Worm (Caenorhabditis elegans) whole organism, mixed stage, embryonic: ENCODE data around the gene str-5.
"Not testable (repeated sequence)": the region's sequence is repeated elsewhere in the genome, so short reads cannot be mapped to it uniquely, and the experiment has no call there.

ENCODE experiments used
- M03D4.4 ChIP-seq: sonication (generic microtip); optimal IDR thresholded peaks from 2 replicates; lab custom pipeline; 2017; ENCODE audit warnings: mild to moderate bottlenecking, missing genetic modification characterization, missing compliant biosample characterization
- bed-3 ChIP-seq: fragments of 200-800 bp; sonication (Bioruptor generic); optimal IDR thresholded peaks from 3 replicates; lab custom pipeline; 2018; ENCODE audit warnings: mild to moderate bottlenecking, missing genetic modification characterization, moderate library complexity, missing compliant biosample characterization
- blmp-1 ChIP-seq: fragments of 150-350 bp; optimal IDR thresholded peaks from 2 replicates; lab custom pipeline; 2014; ENCODE audit warnings: missing biosample characterization, missing genetic modification characterization
- ceh-39 ChIP-seq: fragments of 150-350 bp; optimal IDR thresholded peaks from 2 replicates; lab custom pipeline; 2014; ENCODE audit warnings: missing biosample characterization, missing genetic modification characterization
- ceh-43 ChIP-seq: fragments of 200-800 bp; sonication (Bioruptor generic); optimal IDR thresholded peaks from 2 replicates; lab custom pipeline; 2018; ENCODE audit warnings: mild to moderate bottlenecking, missing genetic modification characterization, moderate library complexity, missing compliant biosample characterization
- ceh-83 ChIP-seq: fragments of 200-800 bp; sonication (Bioruptor generic); optimal IDR thresholded peaks from 2 replicates; lab custom pipeline; 2018; ENCODE audit warnings: mild to moderate bottlenecking, missing genetic modification characterization, missing compliant biosample characterization
- ces-1 ChIP-seq: fragments of 150-350 bp; optimal IDR thresholded peaks from 2 replicates; lab custom pipeline; 2014; ENCODE audit warnings: missing biosample characterization, missing genetic modification reagents, missing genetic modification characterization
- drap-1 ChIP-seq: fragments of 200-800 bp; sonication (Bioruptor generic); optimal IDR thresholded peaks from 3 replicates; lab custom pipeline; 2018; ENCODE audit warnings: mild to moderate bottlenecking, missing genetic modification characterization, missing compliant biosample characterization
- elt-1 ChIP-seq: sonication (generic microtip); optimal IDR thresholded peaks from 2 replicates; lab custom pipeline; 2017; ENCODE audit warnings: missing genetic modification characterization, mild to moderate bottlenecking, missing compliant biosample characterization, antibody characterized with exemption, moderate library complexity, borderline replicate concordance; ENCODE audit not compliant: insufficient read depth
- elt-3 ChIP-seq: fragments of 150-350 bp; optimal IDR thresholded peaks from 2 replicates; lab custom pipeline; 2014; ENCODE audit warnings: missing biosample characterization, missing genetic modification characterization
- flh-1 ChIP-seq: fragments of 200-800 bp; sonication (Bioruptor generic); optimal IDR thresholded peaks from 2 replicates; lab custom pipeline; 2018; ENCODE audit warnings: mild to moderate bottlenecking, missing genetic modification characterization, moderate library complexity, missing compliant biosample characterization
- hlh-1 ChIP-seq: fragments of 150-350 bp; optimal IDR thresholded peaks from 2 replicates; lab custom pipeline; 2014; ENCODE audit warnings: missing biosample characterization, missing genetic modification reagents, missing genetic modification characterization
- lin-13 ChIP-seq: fragments of 150-350 bp; optimal IDR thresholded peaks from 2 replicates; lab custom pipeline; 2014; ENCODE audit warnings: missing biosample characterization, missing genetic modification characterization
- lin-32 ChIP-seq: fragments of 200-800 bp; sonication (Bioruptor generic); optimal IDR thresholded peaks from 2 replicates; lab custom pipeline; 2018; ENCODE audit warnings: mild to moderate bottlenecking, missing genetic modification characterization, missing compliant biosample characterization
- lsy-2 ChIP-seq: fragments of 150-350 bp; optimal IDR thresholded peaks from 2 replicates; lab custom pipeline; 2014; ENCODE audit warnings: missing biosample characterization, missing genetic modification characterization
- mab-5 ChIP-seq: fragments of 150-350 bp; optimal IDR thresholded peaks from 2 replicates; lab custom pipeline; 2014; ENCODE audit warnings: missing biosample characterization, missing genetic modification characterization
- mep-1 ChIP-seq: fragments of 150-350 bp; optimal IDR thresholded peaks from 2 replicates; lab custom pipeline; 2017; ENCODE audit warnings: missing biosample characterization, missing genetic modification reagents, missing genetic modification characterization, inconsistent platforms
- nhr-12 ChIP-seq: fragments of 150-350 bp; optimal IDR thresholded peaks from 2 replicates; lab custom pipeline; 2014; ENCODE audit warnings: missing biosample characterization, missing genetic modification characterization
- nhr-2 ChIP-seq: fragments of 150-350 bp; optimal IDR thresholded peaks from 2 replicates; lab custom pipeline; 2014; ENCODE audit warnings: missing biosample characterization, missing genetic modification characterization
- nhr-237 ChIP-seq: fragments of 150-350 bp; optimal IDR thresholded peaks from 2 replicates; lab custom pipeline; 2014; ENCODE audit warnings: missing biosample characterization, missing genetic modification characterization
- nhr-28 ChIP-seq: fragments of 150-350 bp; optimal IDR thresholded peaks from 2 replicates; lab custom pipeline; 2014; ENCODE audit warnings: missing biosample characterization, missing genetic modification characterization
- nhr-76 ChIP-seq: sonication (generic microtip); optimal IDR thresholded peaks from 2 replicates; lab custom pipeline; 2017; ENCODE audit warnings: missing biosample characterization, missing genetic modification characterization
- pha-4 ChIP-seq: fragments of 150-350 bp; optimal IDR thresholded peaks from 2 replicates; lab custom pipeline; 2018; ENCODE audit warnings: missing biosample characterization, missing genetic modification reagents, missing genetic modification characterization
- sem-2 ChIP-seq: fragments of 200-800 bp; sonication (Bioruptor generic); optimal IDR thresholded peaks from 2 replicates; lab custom pipeline; 2018; ENCODE audit warnings: mild to moderate bottlenecking, missing genetic modification characterization, missing compliant biosample characterization
- snpc-4 ChIP-seq: fragments of 150-350 bp; optimal IDR thresholded peaks from 2 replicates; lab custom pipeline; 2014; ENCODE audit warnings: missing biosample characterization, missing genetic modification characterization
- sptf-1 ChIP-seq: sonication (generic microtip); optimal IDR thresholded peaks from 2 replicates; lab custom pipeline; 2017; ENCODE audit warnings: mild to moderate bottlenecking, missing genetic modification characterization, moderate library complexity, missing compliant biosample characterization
- unc-120 ChIP-seq: sonication (generic microtip); optimal IDR thresholded peaks from 2 replicates; lab custom pipeline; 2017; ENCODE audit warnings: missing genetic modification characterization, missing compliant biosample characterization; ENCODE audit not compliant: poor library complexity, severe bottlenecking
- unc-39 ChIP-seq: fragments of 150-350 bp; optimal IDR thresholded peaks from 2 replicates; lab custom pipeline; 2014; ENCODE audit warnings: missing biosample characterization, missing genetic modification characterization
- zip-8 ChIP-seq: fragments of 150-350 bp; optimal IDR thresholded peaks from 2 replicates; lab custom pipeline; 2014; ENCODE audit warnings: missing biosample characterization, missing genetic modification characterization
- ztf-11 ChIP-seq: fragments of 150-350 bp; optimal IDR thresholded peaks from 2 replicates; lab custom pipeline; 2014; ENCODE audit warnings: missing biosample characterization, missing genetic modification characterization

Gene str-5

DNA sequence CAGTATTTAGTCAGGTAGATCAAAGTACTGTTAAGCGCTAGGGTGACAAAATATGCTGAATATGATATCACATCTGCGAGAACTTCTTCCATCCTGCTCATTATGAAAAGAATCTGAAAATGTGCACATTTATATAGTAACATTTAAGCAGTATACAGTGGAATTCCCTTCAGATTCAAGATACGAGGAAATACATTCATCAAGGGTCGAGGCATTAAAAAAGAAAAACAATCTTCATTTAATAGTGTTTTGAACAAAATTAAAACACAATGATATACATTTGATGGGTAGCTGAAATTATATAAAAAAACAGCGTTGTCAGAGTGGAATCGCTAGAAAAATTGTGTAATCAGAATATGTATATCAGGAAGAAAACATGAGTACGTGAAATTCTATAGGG, 17.3 kb upstream of the str-5 start, which contains the start of gene str-27:
str-27 (minus strand) TSS at position 101 of the 400 bp plus-strand sequence.
- no peak for TF ChIP-seq mab-5 (tag; lab: Kevin White, UChicago)
- no peak for TF ChIP-seq lsy-2
- TF ChIP-seq lin-13 (tag; lab: Kevin White, UChicago), result no peak
- TF ChIP-seq flh-1 (GFP tag; lab: Kevin White, UChicago), result no peak
- no peak for TF ChIP-seq unc-39 (tag; lab: Kevin White, UChicago)
- no peak for TF ChIP-seq lin-32 (GFP tag; lab: Kevin White, UChicago)
- no peak for TF ChIP-seq nhr-2 (tag; lab: Kevin White, UChicago)
- TF ChIP-seq snpc-4 (tag; lab: Kevin White, UChicago), result no peak
- TF ChIP-seq bed-3 (GFP tag; lab: Kevin White, UChicago), result no peak
- no peak for TF ChIP-seq blmp-1
- no peak for TF ChIP-seq pha-4 (tag; lab: Kevin White, UChicago)
- no peak for TF ChIP-seq hlh-1 (tag; lab: Kevin White, UChicago)
- TF ChIP-seq nhr-28 (tag; lab: Kevin White, UChicago), result no peak

DNA sequence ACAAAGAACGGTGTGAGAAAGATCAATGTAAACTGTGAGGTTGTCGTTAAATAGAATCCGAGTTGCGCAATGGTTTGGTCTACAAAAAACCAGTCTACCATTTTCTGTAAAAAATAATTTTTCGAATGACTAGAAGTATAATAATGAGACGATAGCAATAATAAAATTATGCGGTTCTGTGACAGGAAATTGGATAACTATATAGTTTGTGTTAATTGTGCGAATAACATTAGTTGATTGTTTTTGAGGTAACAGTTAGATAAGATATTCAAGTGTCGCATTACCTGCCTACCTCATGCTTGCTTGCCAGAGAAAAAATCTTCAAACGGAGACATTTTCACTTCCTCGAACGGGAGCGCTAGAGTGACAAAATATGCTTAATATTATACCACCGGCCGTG, 11.2 kb upstream of the str-5 start, which contains the start of gene str-18:
str-18 (minus strand) TSS at position 101 of the 400 bp plus-strand sequence.
- TF ChIP-seq nhr-2 (tag; lab: Kevin White, UChicago), result no peak
- no peak for TF ChIP-seq lin-13 (tag; lab: Kevin White, UChicago)
- TF ChIP-seq elt-3, result no peak
- no peak for TF ChIP-seq mep-1 (tag; lab: Kevin White, UChicago)
- no peak for TF ChIP-seq ces-1 (GFP tag; lab: Kevin White, UChicago)
- TF ChIP-seq nhr-76 (tag; lab: Kevin White, UChicago), result no peak
- TF ChIP-seq bed-3 (GFP tag; lab: Kevin White, UChicago), result no peak
- no peak for TF ChIP-seq drap-1 (GFP tag; lab: Kevin White, UChicago)
- no peak for TF ChIP-seq nhr-237
- no peak for TF ChIP-seq unc-120 (tag; lab: Kevin White, UChicago)
- TF ChIP-seq ceh-43 (GFP tag; lab: Kevin White, UChicago), result no peak
- TF ChIP-seq elt-1 (tag; lab: Kevin White, UChicago), result no peak
- TF ChIP-seq sptf-1, result no peak
- TF ChIP-seq sem-2 (GFP tag; lab: Kevin White, UChicago), result no peak
- no peak for TF ChIP-seq pha-4 (tag; lab: Kevin White, UChicago)
- TF ChIP-seq flh-1 (GFP tag; lab: Kevin White, UChicago), result no peak
- TF ChIP-seq ceh-39 (tag; lab: Kevin White, UChicago), result no peak

DNA sequence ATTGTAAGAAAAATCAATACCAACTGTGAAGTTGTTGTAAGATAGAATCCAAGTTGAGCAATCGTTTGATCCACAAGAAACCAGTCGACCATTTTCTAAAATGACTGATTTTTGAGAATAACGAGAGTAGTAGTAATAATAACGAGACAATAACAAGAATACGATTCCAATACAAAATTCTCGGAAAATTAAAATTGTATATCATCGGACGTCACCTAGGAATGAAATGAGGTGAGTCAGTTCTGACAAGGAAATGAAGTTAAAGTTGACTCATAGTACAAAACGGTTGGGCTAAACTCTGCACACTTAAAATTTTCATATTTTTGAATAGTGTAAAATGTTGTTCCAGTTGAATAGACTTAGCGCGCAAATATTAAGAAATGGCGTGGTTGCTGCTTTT, 8.7 kb upstream of the str-5 start, which contains the start of gene str-19:
str-19 (minus strand) TSS at position 101 of the 400 bp plus-strand sequence.
- TF ChIP-seq unc-39 (tag; lab: Kevin White, UChicago); ceh-83 (GFP tag; lab: Kevin White, UChicago); nhr-2 (tag; lab: Kevin White, UChicago): not testable (repeated sequence)

DNA sequence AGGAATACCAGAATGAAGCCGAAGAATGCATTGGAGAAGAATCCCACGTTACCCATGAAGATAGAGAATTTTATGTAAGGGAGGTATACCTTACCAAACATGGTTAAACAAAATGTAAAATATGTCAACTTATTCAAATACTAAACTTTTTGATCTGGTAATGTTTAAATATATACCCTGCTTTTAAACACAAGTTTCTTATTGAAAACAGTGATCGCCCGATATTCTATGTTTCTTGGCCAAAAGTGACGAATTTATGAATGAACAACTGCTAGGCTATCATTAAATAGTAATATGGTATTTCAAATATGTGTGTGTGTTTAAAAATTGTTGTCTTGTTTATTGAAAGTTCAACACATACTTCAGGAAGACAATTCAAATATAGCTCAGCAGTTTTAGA, 4.7 kb upstream of the str-5 start, which contains the start of gene T23D5.8:
T23D5.8 (minus strand) TSS at position 101 of the 400 bp plus-strand sequence.
- TF ChIP-seq nhr-2 (tag; lab: Kevin White, UChicago); sem-2 (GFP tag; lab: Kevin White, UChicago); M03D4.4 (tag; lab: Kevin White, UChicago): not testable (repeated sequence)

DNA sequence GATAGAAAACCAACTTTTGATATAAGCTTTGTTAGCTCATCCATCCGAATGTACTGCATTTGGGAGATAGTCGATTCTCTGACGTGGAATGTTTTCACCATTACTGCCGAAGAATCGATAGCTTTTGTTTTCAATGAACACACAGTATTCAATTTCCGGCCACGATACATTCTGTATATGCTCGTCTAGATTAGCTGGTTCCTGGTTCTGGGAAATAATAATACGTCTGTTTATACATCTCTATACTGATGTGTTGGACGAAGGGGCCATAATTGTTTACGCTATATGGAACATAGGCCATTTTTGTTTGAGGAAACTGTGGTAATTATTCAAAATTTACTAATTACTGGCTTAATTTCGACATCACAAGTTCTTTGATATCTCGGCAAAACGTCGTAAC, 2.9 kb upstream of the str-5 start, which contains the start of gene str-6:
str-6 (minus strand) TSS at position 101 of the 400 bp plus-strand sequence.
- TF ChIP-seq bed-3 (GFP tag; lab: Kevin White, UChicago), result no peak
- TF ChIP-seq elt-1 (tag; lab: Kevin White, UChicago), result no peak
- TF ChIP-seq ceh-43 (GFP tag; lab: Kevin White, UChicago), result no peak
- no peak for TF ChIP-seq zip-8
- no peak for TF ChIP-seq ces-1 (GFP tag; lab: Kevin White, UChicago)
- TF ChIP-seq ztf-11 (tag; lab: Kevin White, UChicago), result no peak
- no peak for TF ChIP-seq lsy-2
- no peak for TF ChIP-seq snpc-4 (tag; lab: Kevin White, UChicago)
- no peak for TF ChIP-seq nhr-28 (tag; lab: Kevin White, UChicago)
- TF ChIP-seq lin-13 (tag; lab: Kevin White, UChicago), result no peak
- TF ChIP-seq nhr-76 (tag; lab: Kevin White, UChicago), result no peak
- TF ChIP-seq ceh-39 (tag; lab: Kevin White, UChicago), result no peak
- no peak for TF ChIP-seq M03D4.4 (tag; lab: Kevin White, UChicago)
- TF ChIP-seq nhr-12 (tag; lab: Kevin White, UChicago), result no peak
- no peak for TF ChIP-seq sptf-1
- TF ChIP-seq unc-39 (tag; lab: Kevin White, UChicago), result no peak
- TF ChIP-seq nhr-237, result no peak
- TF ChIP-seq lin-32 (GFP tag; lab: Kevin White, UChicago), result no peak
